Fruit fly (Drosophila melanogaster): Measurements from ENCODE around the gene mRpL1.

DNA sequence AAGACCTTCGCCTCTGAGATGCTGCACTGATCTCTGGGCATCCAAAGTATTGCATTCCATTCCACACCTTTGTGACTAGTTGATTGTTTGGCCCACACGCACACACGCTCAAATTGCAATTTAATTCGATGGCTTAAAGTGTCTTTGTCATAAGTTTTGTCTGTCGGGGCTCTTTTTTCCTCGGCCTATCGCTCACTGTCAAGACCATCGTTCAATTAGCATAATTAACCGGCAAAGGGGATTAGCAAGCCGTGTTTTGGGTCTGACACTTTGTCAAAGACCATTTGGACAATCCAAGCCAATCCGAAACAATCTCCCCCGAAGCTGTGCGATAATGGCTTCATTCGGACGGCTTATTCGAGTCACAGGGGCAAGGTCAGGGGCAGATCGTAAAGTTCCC is 46.9 kb upstream of the mRpL1 start:
- TF ChIP-seq stwl (tag; optimal IDR thresholded peaks at IDR 0.05), result no peak
- TF ChIP-seq lola (GFP tag; optimal IDR thresholded peaks at IDR 0.05), result no peak
- TF ChIP-seq CG6175 (GFP tag; IDR thresholded peaks at IDR 0.05), result no peak
- TF ChIP-seq Dip3 (GFP tag; optimal IDR thresholded peaks at IDR 0.05), result no peak
- no peak for TF ChIP-seq CG6689 (GFP tag; IDR thresholded peaks at IDR 0.05)
- no peak for TF ChIP-seq H15 (GFP tag; IDR thresholded peaks at IDR 0.05)
